Worm (Caenorhabditis elegans) whole organism, L3 larva: ENCODE measurements around the gene osm-12.
A peak's percentile ranks its signal among the peaks of the same experiment; 100 is the strongest.

Experiments
- ZK546.5 ChIP-seq: sonication (generic microtip); optimal IDR thresholded peaks from 2 replicates; lab custom pipeline; 2017; ENCODE audit warnings: missing biosample characterization, missing genetic modification characterization
- aly-2 ChIP-seq: fragments of 150-350 bp; optimal IDR thresholded peaks from 2 replicates; lab custom pipeline; 2014; ENCODE audit warnings: missing biosample characterization, missing genetic modification characterization
- ceh-28 ChIP-seq: fragments of 150-350 bp; optimal IDR thresholded peaks from 2 replicates; lab custom pipeline; 2014; ENCODE audit warnings: missing biosample characterization, missing genetic modification reagents, missing genetic modification characterization
- egl-27 ChIP-seq: sonication (generic microtip); optimal IDR thresholded peaks from 4 replicates; lab custom pipeline; 2017; ENCODE audit warnings: missing biosample characterization, missing genetic modification reagents, missing genetic modification characterization
- egl-5 ChIP-seq: fragments of 150-350 bp; optimal IDR thresholded peaks from 2 replicates; lab custom pipeline; 2017; ENCODE audit warnings: missing biosample characterization, missing genetic modification reagents, missing genetic modification characterization, inconsistent platforms
- eor-1 ChIP-seq, 2 experiments: fragments of 150-350 bp; optimal IDR thresholded peaks; 2 replicates each; lab custom pipeline; 2014 to 2018; ENCODE audit warnings: missing biosample characterization in 2 of 2, missing genetic modification characterization in 2 of 2
- fkh-10 ChIP-seq: sonication (generic microtip); optimal IDR thresholded peaks from 2 replicates; lab custom pipeline; 2017; ENCODE audit warnings: missing biosample characterization, missing genetic modification reagents, missing genetic modification characterization
- fkh-2 ChIP-seq: fragments of 150-350 bp; optimal IDR thresholded peaks from 2 replicates; lab custom pipeline; 2014; ENCODE audit warnings: missing biosample characterization, missing genetic modification reagents, missing genetic modification characterization
- fos-1 ChIP-seq: fragments of 150-350 bp; optimal IDR thresholded peaks from 2 replicates; lab custom pipeline; 2014; ENCODE audit warnings: missing biosample characterization, missing genetic modification characterization
- jun-1 ChIP-seq: fragments of 150-350 bp; optimal IDR thresholded peaks from 2 replicates; lab custom pipeline; 2014; ENCODE audit warnings: missing biosample characterization, missing genetic modification reagents, missing genetic modification characterization
- lin-15B ChIP-seq: fragments of 150-350 bp; optimal IDR thresholded peaks from 2 replicates; lab custom pipeline; 2014; ENCODE audit warnings: missing biosample characterization, missing genetic modification characterization
- lin-39 ChIP-seq: fragments of 150-350 bp; optimal IDR thresholded peaks from 2 replicates; lab custom pipeline; 2018; ENCODE audit warnings: missing biosample characterization, missing genetic modification reagents, missing genetic modification characterization
- lsy-12 ChIP-seq: sonication (generic microtip); optimal IDR thresholded peaks from 2 replicates; lab custom pipeline; 2016; ENCODE audit warnings: mild to moderate bottlenecking, missing genetic modification characterization, missing compliant biosample characterization
- mdl-1 ChIP-seq: fragments of 150-350 bp; optimal IDR thresholded peaks from 2 replicates; lab custom pipeline; 2014; ENCODE audit warnings: missing biosample characterization, missing genetic modification characterization
- nfya-1 ChIP-seq: sonication (generic microtip); optimal IDR thresholded peaks from 2 replicates; lab custom pipeline; 2017; ENCODE audit warnings: missing genetic modification characterization, mild to moderate bottlenecking, missing compliant biosample characterization, antibody characterized with exemption, moderate library complexity; ENCODE audit not compliant: insufficient read depth
- nhr-11 ChIP-seq: fragments of 150-350 bp; optimal IDR thresholded peaks from 2 replicates; lab custom pipeline; 2014; ENCODE audit warnings: missing biosample characterization, missing genetic modification characterization
- nhr-237 ChIP-seq: fragments of 150-350 bp; optimal IDR thresholded peaks from 2 replicates; lab custom pipeline; 2014; ENCODE audit warnings: missing biosample characterization, missing genetic modification characterization
- nhr-28 ChIP-seq: fragments of 150-350 bp; optimal IDR thresholded peaks from 2 replicates; lab custom pipeline; 2014; ENCODE audit warnings: missing biosample characterization, missing genetic modification characterization
- pha-4 ChIP-seq: fragments of 150-350 bp; optimal IDR thresholded peaks from 2 replicates; lab custom pipeline; 2014; ENCODE audit warnings: missing biosample characterization, missing genetic modification reagents, missing genetic modification characterization
- sea-2 ChIP-seq: fragments of 150-350 bp; sonication (generic microtip); optimal IDR thresholded peaks from 4 replicates; lab custom pipeline; 2014; ENCODE audit warnings: missing biosample characterization, missing genetic modification reagents, missing genetic modification characterization
- skn-1 ChIP-seq: fragments of 150-350 bp; optimal IDR thresholded peaks from 2 replicates; lab custom pipeline; 2014; ENCODE audit warnings: missing biosample characterization, missing genetic modification characterization
- snpc-4 ChIP-seq: fragments of 150-350 bp; optimal IDR thresholded peaks from 2 replicates; lab custom pipeline; 2014; ENCODE audit warnings: missing biosample characterization, missing genetic modification characterization
- tbx-2 ChIP-seq: sonication (generic microtip); optimal IDR thresholded peaks from 2 replicates; lab custom pipeline; 2016; ENCODE audit warnings: mild to moderate bottlenecking, missing genetic modification characterization, missing compliant biosample characterization
- unc-39 ChIP-seq: sonication (generic microtip); optimal IDR thresholded peaks from 4 replicates; lab custom pipeline; 2017; ENCODE audit warnings: missing biosample characterization, missing genetic modification characterization
- unc-62 ChIP-seq: fragments of 150-350 bp; sonication (generic microtip); optimal IDR thresholded peaks from 4 replicates; lab custom pipeline; 2014; ENCODE audit warnings: missing biosample characterization, missing genetic modification reagents, missing genetic modification characterization
- ztf-11 ChIP-seq: fragments of 150-350 bp; optimal IDR thresholded peaks from 2 replicates; lab custom pipeline; 2014; ENCODE audit warnings: missing biosample characterization, missing genetic modification characterization

Gene osm-12

ce11 chrIII:12165305-12165704 is 37.0 kb downstream of the osm-12 start:
- no peak for TF ChIP-seq nhr-237 (tag; lab: Kevin White, UChicago)
- no peak for TF ChIP-seq ceh-28 (tag; lab: Kevin White, UChicago)
- TF ChIP-seq nhr-28 (tag; lab: Kevin White, UChicago): no peak
- TF ChIP-seq egl-5 (tag; lab: Kevin White, UChicago): no peak
- TF ChIP-seq lsy-12 (tag; lab: Kevin White, UChicago): no peak
- no peak for TF ChIP-seq tbx-2
- TF ChIP-seq nhr-11 (tag; lab: Kevin White, UChicago): no peak

- TF ChIP-seq nfya-1: peak; percentile 86
- TF ChIP-seq unc-39 (tag; lab: Kevin White, UChicago): no peak
These were observed 37.9 kb downstream of the osm-12 start for ce11 chrIII:12164414-12164813.

ce11 chrIII:12160929-12161328 is 41.4 kb downstream of the osm-12 start:
- TF ChIP-seq nfya-1: peak; percentile 87
- no peak for TF ChIP-seq jun-1
- TF ChIP-seq, all 47 proteins: peak for 1

ce11 chrIII:12160458-12160857 is 41.9 kb downstream of the osm-12 start, which contains the start of gene Y75B8A.8:
Y75B8A.8 (plus strand) TSS chrIII:12160758.
- no peak for TF ChIP-seq lin-39 (tag; lab: Kevin White, UChicago)
- TF ChIP-seq pha-4 (tag; lab: Kevin White, UChicago): no peak
- no peak for TF ChIP-seq nhr-237 (tag; lab: Kevin White, UChicago)
- TF ChIP-seq ztf-11: no peak
- no peak for TF ChIP-seq lin-15B (tag; lab: Kevin White, UChicago)
- no peak for TF ChIP-seq unc-62 (GFP tag; lab: Kevin White, UChicago)
- no peak for TF ChIP-seq unc-39 (tag; lab: Kevin White, UChicago)
- TF ChIP-seq egl-27 (tag; lab: Kevin White, UChicago): no peak
- no peak for TF ChIP-seq eor-1 (tag; optimal IDR thresholded peaks at IDR 0.05; lab: Kevin White, UChicago)
- TF ChIP-seq aly-2 (tag; lab: Kevin White, UChicago): no peak
- TF ChIP-seq sea-2: no peak
- no peak for TF ChIP-seq ZK546.5 (tag; lab: Kevin White, UChicago)

- TF ChIP-seq unc-39 (tag; lab: Kevin White, UChicago) (no peak), mdl-1 (tag; lab: Kevin White, UChicago) (no peak), egl-5 (tag; lab: Kevin White, UChicago) (no peak), nhr-28 (tag; lab: Kevin White, UChicago) (no peak)
- TF ChIP-seq, all 47 proteins: peak for 0
These were observed 43.1 kb downstream of the osm-12 start for ce11 chrIII:12159208-12159607.

ce11 chrIII:12157576-12157975 is 44.8 kb downstream of the osm-12 start:
- TF ChIP-seq fkh-10 (GFP tag; lab: Kevin White, UChicago): no peak
- no peak for TF ChIP-seq snpc-4 (tag; lab: Kevin White, UChicago)
- no peak for TF ChIP-seq fkh-2 (tag; lab: Kevin White, UChicago)
- no peak for TF ChIP-seq fos-1
- TF ChIP-seq tbx-2: no peak
- peak; percentile 78 for TF ChIP-seq nfya-1

ce11 chrIII:12156582-12156981 is 45.8 kb downstream of the osm-12 start:
- no peak for TF ChIP-seq lsy-12 (tag; lab: Kevin White, UChicago)
- peak; percentile 77 for TF ChIP-seq nfya-1
- no peak for TF ChIP-seq skn-1 (tag; lab: Kevin White, UChicago)

ce11 chrIII:12155759-12156158 is 46.6 kb downstream of the osm-12 start:
- TF ChIP-seq aly-2 (tag; lab: Kevin White, UChicago) (no peak), nfya-1 (peak; percentile 99)

- TF ChIP-seq nhr-11 (tag; lab: Kevin White, UChicago) (no peak), nfya-1 (peak; percentile 74)
These were observed 48.8 kb downstream of the osm-12 start for ce11 chrIII:12153514-12153913.
